Worm (Caenorhabditis elegans) whole organism, late embryonic: ENCODE results near the gene C04G6.11.
A peak's percentile ranks its signal among the peaks of the same experiment; 100 is the strongest.
"Not testable (repeated sequence)": the region's sequence is repeated elsewhere in the genome, so short reads cannot be mapped to it uniquely, and the experiment has no call there.

Source experiments
- C08G9.2 ChIP-seq: sonication (generic microtip); optimal IDR thresholded peaks from 2 replicates; lab custom pipeline; 2016; ENCODE audit warnings: mild to moderate bottlenecking, missing genetic modification characterization, moderate library complexity, missing compliant biosample characterization
- C38D4.7 ChIP-seq: fragments of 200-800 bp; sonication (Bioruptor generic); optimal IDR thresholded peaks from 2 replicates; lab custom pipeline; 2018; ENCODE audit warnings: mild to moderate bottlenecking, missing genetic modification characterization, moderate library complexity, missing compliant biosample characterization
- K02D7.2 ChIP-seq: sonication (generic microtip); optimal IDR thresholded peaks from 2 replicates; lab custom pipeline; 2017; ENCODE audit warnings: mild to moderate bottlenecking, missing genetic modification characterization, missing compliant biosample characterization
- K09A11.1 ChIP-seq: sonication (generic microtip); optimal IDR thresholded peaks from 2 replicates; lab custom pipeline; 2017; ENCODE audit warnings: antibody characterized with exemption, mild to moderate bottlenecking, missing genetic modification characterization, missing compliant biosample characterization; ENCODE audit not compliant: insufficient read depth
- T23F11.4 ChIP-seq: fragments of 200-800 bp; sonication (Bioruptor generic); optimal IDR thresholded peaks from 2 replicates; lab custom pipeline; 2018; ENCODE audit warnings: mild to moderate bottlenecking, missing genetic modification characterization, missing compliant biosample characterization
- Y22D7AL.16 ChIP-seq: sonication (generic microtip); optimal IDR thresholded peaks from 2 replicates; lab custom pipeline; 2016; ENCODE audit warnings: missing genetic modification characterization, missing compliant biosample characterization
- ahr-1 ChIP-seq: sonication (generic microtip); optimal IDR thresholded peaks from 2 replicates; lab custom pipeline; 2016; ENCODE audit warnings: missing genetic modification characterization, missing compliant biosample characterization
- ama-1 ChIP-seq: fragments of 150-350 bp; optimal IDR thresholded peaks from 2 replicates; lab custom pipeline; 2014
- ceh-19 ChIP-seq: fragments of 200-800 bp; sonication (Bioruptor generic); optimal IDR thresholded peaks from 2 replicates; lab custom pipeline; 2018; ENCODE audit warnings: mild to moderate bottlenecking, missing genetic modification characterization, missing compliant biosample characterization
- ceh-22 ChIP-seq: sonication (generic microtip); optimal IDR thresholded peaks from 2 replicates; lab custom pipeline; 2017; ENCODE audit warnings: missing biosample characterization, missing genetic modification characterization
- ceh-30 ChIP-seq: fragments of 150-350 bp; optimal IDR thresholded peaks from 2 replicates; lab custom pipeline; 2014; ENCODE audit warnings: missing biosample characterization, missing genetic modification characterization
- ceh-34 ChIP-seq: sonication (generic microtip); optimal IDR thresholded peaks from 2 replicates; lab custom pipeline; 2016; ENCODE audit warnings: mild to moderate bottlenecking, missing genetic modification characterization, missing compliant biosample characterization
- ceh-45 ChIP-seq: fragments of 200-800 bp; sonication (Bioruptor generic); IDR thresholded peaks from 2 replicates; pipeline ENCODE4 v1.3.6; 2022; ENCODE audit warnings: missing genetic modification reagents, missing genetic modification characterization, missing compliant biosample characterization
- ceh-48 ChIP-seq: sonication (generic microtip); optimal IDR thresholded peaks from 2 replicates; lab custom pipeline; 2016; ENCODE audit warnings: missing genetic modification characterization, inconsistent platforms, missing compliant biosample characterization
- dmd-4 ChIP-seq: sonication (generic microtip); optimal IDR thresholded peaks from 2 replicates; lab custom pipeline; 2016; ENCODE audit warnings: borderline replicate concordance, missing genetic modification characterization, missing compliant biosample characterization
- elt-2 ChIP-seq: sonication (generic microtip); optimal IDR thresholded peaks from 2 replicates; lab custom pipeline; 2016; ENCODE audit warnings: missing genetic modification reagents, missing genetic modification characterization, missing compliant biosample characterization
- ets-4 ChIP-seq: sonication (generic microtip); optimal IDR thresholded peaks from 2 replicates; lab custom pipeline; 2016; ENCODE audit warnings: missing genetic modification characterization, missing compliant biosample characterization
- fax-1 ChIP-seq: sonication (generic microtip); optimal IDR thresholded peaks from 2 replicates; lab custom pipeline; 2016; ENCODE audit warnings: missing genotype, missing genetic modification characterization, missing compliant biosample characterization
- hlh-13 ChIP-seq: fragments of 200-800 bp; sonication (Bioruptor generic); optimal IDR thresholded peaks from 2 replicates; lab custom pipeline; 2018; ENCODE audit warnings: mild to moderate bottlenecking, missing genetic modification characterization, missing compliant biosample characterization
- hlh-15 ChIP-seq: sonication (generic microtip); optimal IDR thresholded peaks from 2 replicates; lab custom pipeline; 2016; ENCODE audit warnings: missing genetic modification characterization, missing compliant biosample characterization
- hlh-30 ChIP-seq: sonication (generic microtip); optimal IDR thresholded peaks from 2 replicates; lab custom pipeline; 2017; ENCODE audit warnings: antibody characterized with exemption, missing genetic modification characterization, missing compliant biosample characterization; ENCODE audit not compliant: insufficient read depth
- hlh-6 ChIP-seq: sonication (generic microtip); optimal IDR thresholded peaks from 2 replicates; lab custom pipeline; 2016; ENCODE audit warnings: missing genotype, missing genetic modification characterization, missing compliant biosample characterization
- hlh-8 ChIP-seq: sonication (generic microtip); optimal IDR thresholded peaks from 2 replicates; lab custom pipeline; 2016; ENCODE audit warnings: missing genotype, missing genetic modification characterization, missing compliant biosample characterization
- mec-3 ChIP-seq: sonication (generic microtip); optimal IDR thresholded peaks from 2 replicates; lab custom pipeline; 2016; ENCODE audit warnings: borderline replicate concordance, missing genetic modification characterization, missing compliant biosample characterization
- nfya-1 ChIP-seq: sonication (generic microtip); optimal IDR thresholded peaks from 2 replicates; lab custom pipeline; 2017; ENCODE audit warnings: missing genetic modification characterization, mild to moderate bottlenecking, missing compliant biosample characterization, antibody characterized with exemption, moderate library complexity
- nhr-232 ChIP-seq: sonication (generic microtip); optimal IDR thresholded peaks from 2 replicates; lab custom pipeline; 2016; ENCODE audit warnings: missing genetic modification characterization, missing compliant biosample characterization
- npax-4 ChIP-seq: sonication (generic microtip); optimal IDR thresholded peaks from 2 replicates; lab custom pipeline; 2016; ENCODE audit warnings: missing genetic modification characterization, missing compliant biosample characterization
- odd-2 ChIP-seq: sonication (generic microtip); optimal IDR thresholded peaks from 2 replicates; lab custom pipeline; 2017; ENCODE audit warnings: antibody characterized with exemption, mild to moderate bottlenecking, missing genetic modification characterization, missing compliant biosample characterization
- pag-3 ChIP-seq: sonication (generic microtip); optimal IDR thresholded peaks from 2 replicates; lab custom pipeline; 2016; ENCODE audit warnings: missing compliant biosample characterization, missing genetic modification characterization, borderline replicate concordance
- pat-9 ChIP-seq: fragments of 200-800 bp; sonication (Bioruptor generic); optimal IDR thresholded peaks from 2 replicates; lab custom pipeline; 2018; ENCODE audit warnings: mild to moderate bottlenecking, missing genetic modification characterization, moderate library complexity, missing compliant biosample characterization
- pha-4 ChIP-seq: fragments of 150-350 bp; optimal IDR thresholded peaks from 2 replicates; lab custom pipeline; 2018; ENCODE audit warnings: missing biosample characterization, missing genetic modification reagents, missing genetic modification characterization
- pqm-1 ChIP-seq: sonication (generic microtip); optimal IDR thresholded peaks from 2 replicates; lab custom pipeline; 2016; ENCODE audit warnings: missing genetic modification characterization, missing compliant biosample characterization
- pros-1 ChIP-seq: fragments of 150-350 bp; optimal IDR thresholded peaks from 2 replicates; lab custom pipeline; 2014; ENCODE audit warnings: missing biosample characterization, missing genetic modification reagents, missing genetic modification characterization
- ref-2 ChIP-seq: sonication (generic microtip); optimal IDR thresholded peaks from 2 replicates; lab custom pipeline; 2016; ENCODE audit warnings: missing genetic modification characterization, missing compliant biosample characterization
- rnt-1 ChIP-seq: sonication (generic microtip); optimal IDR thresholded peaks from 2 replicates; lab custom pipeline; 2016; ENCODE audit warnings: missing genetic modification characterization, missing compliant biosample characterization
- sox-2 ChIP-seq: fragments of 200-800 bp; sonication (Bioruptor generic); IDR thresholded peaks from 2 replicates; pipeline ENCODE4 v1.3.6; 2022; ENCODE audit warnings: missing genetic modification reagents, missing genetic modification characterization, missing compliant biosample characterization
- syd-9 ChIP-seq: sonication (generic microtip); optimal IDR thresholded peaks from 2 replicates; lab custom pipeline; 2016; ENCODE audit warnings: mild to moderate bottlenecking, missing genetic modification characterization, moderate library complexity, missing compliant biosample characterization
- ttx-3 ChIP-seq: sonication (generic microtip); optimal IDR thresholded peaks from 2 replicates; lab custom pipeline; 2016; ENCODE audit warnings: missing genetic modification reagents, missing genetic modification characterization, missing compliant biosample characterization
- unc-3 ChIP-seq, 2 experiments: fragments of 200-800 bp in 1 of 2; sonication (Bioruptor generic) in 1 of 2; sonication (generic microtip) in 1 of 2; conservative IDR thresholded peaks in 1 of 2; optimal IDR thresholded peaks in 1 of 2; 2 replicates each; pipeline versions ENCODE4 v1.3.6 to Lab custom; 2016 to 2022; ENCODE audit warnings: missing compliant biosample characterization in 2 of 2, missing genetic modification characterization in 2 of 2, missing genetic modification reagents in 1 of 2
- unc-86 ChIP-seq: sonication (generic microtip); optimal IDR thresholded peaks from 2 replicates; lab custom pipeline; 2016; ENCODE audit warnings: missing genetic modification characterization, missing compliant biosample characterization
- ztf-16 ChIP-seq: sonication (generic microtip); optimal IDR thresholded peaks from 2 replicates; lab custom pipeline; 2017; ENCODE audit warnings: missing genetic modification characterization, missing compliant biosample characterization

C04G6.11 gene

ce11 chrII:5099649-5100048 is 4.0 kb downstream of the C04G6.11 start, which contains the start of gene C04G6.6:
TSS of gene C04G6.6 (minus strand) at chrII:5099749.
- no peak for TF ChIP-seq ceh-48 (tag; lab: Kevin White, UChicago)
- TF ChIP-seq T23F11.4, result no peak
- TF ChIP-seq pros-1 (tag; lab: Kevin White, UChicago), result no peak
- no peak for TF ChIP-seq npax-4
- TF ChIP-seq syd-9 (tag; lab: Kevin White, UChicago), result no peak
- TF ChIP-seq Y22D7AL.16, result no peak
- no peak for TF ChIP-seq hlh-8
- TF ChIP-seq pat-9, result no peak
- TF ChIP-seq ahr-1 (tag; lab: Kevin White, UChicago), result no peak
- no peak for TF ChIP-seq ceh-19 (GFP tag; lab: Kevin White, UChicago)

DNA sequence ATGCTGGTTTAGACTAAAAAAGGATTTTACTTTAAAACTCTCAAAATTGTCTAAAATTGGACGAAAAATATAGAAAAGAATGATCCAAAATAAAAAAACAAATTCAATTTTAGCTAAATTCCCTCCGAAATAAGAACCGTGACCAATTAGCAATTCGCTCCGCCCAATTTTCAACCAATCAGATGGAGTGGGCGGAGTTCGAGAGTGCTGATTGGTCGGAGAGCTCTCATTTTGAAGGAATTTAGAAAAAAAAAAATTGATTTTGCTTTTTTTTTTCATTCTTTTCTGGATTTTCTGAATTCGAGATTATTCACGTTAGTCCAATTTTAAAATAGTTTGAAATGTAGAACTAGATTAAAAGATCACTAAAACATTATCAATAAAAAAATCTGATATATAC is 4.6 kb downstream of the C04G6.11 start:
- TF ChIP-seq nfya-1 (tag; lab: Kevin White, UChicago), result peak; percentile 77
- TF ChIP-seq hlh-15, result no peak

- TF ChIP-seq hlh-13 (GFP tag; lab: Kevin White, UChicago), result peak; percentile 40
- TF ChIP-seq unc-3 (GFP tag; conservative IDR thresholded peaks at IDR 0.05; lab: Robert Waterston, UW), result peak; percentile 88
- TF ChIP-seq unc-3 (tag; optimal IDR thresholded peaks at IDR 0.05; lab: Kevin White, UChicago), result not testable (repeated sequence)
- peak; percentile 92 for TF ChIP-seq ceh-45
- peak; percentile 96 for TF ChIP-seq sox-2 (GFP tag; lab: Robert Waterston, UW)
These were observed 6.2 kb downstream of the C04G6.11 start for ce11 chrII:5097463-5097862.

DNA sequence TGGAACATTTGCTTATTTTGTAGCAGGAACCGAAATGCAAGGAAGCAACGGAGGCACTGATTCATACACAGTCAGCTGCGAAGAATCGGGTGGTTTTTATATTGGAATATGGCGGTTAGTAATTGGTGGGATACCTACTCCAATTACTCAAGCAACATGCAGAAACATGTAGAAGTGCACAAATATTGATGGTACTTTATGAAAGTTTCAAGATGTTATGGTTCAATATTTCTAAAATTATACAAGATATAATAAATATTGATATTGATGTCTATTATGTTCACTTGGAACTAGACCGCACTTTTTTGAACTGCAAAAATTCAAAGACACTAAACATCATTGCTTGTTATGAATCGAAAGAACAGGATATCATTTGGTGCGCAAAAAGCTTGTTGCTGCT is 9.7 kb downstream of the C04G6.11 start, which contains the start of gene C04G6.13:
Gene C04G6.13, plus strand, starts transcription at position 301 of the 400 bp plus-strand sequence.
- TF ChIP-seq ama-1 (lab: Kevin White, UChicago) (no peak), rnt-1 (tag; lab: Kevin White, UChicago) (no peak), hlh-15 (no peak), hlh-6 (tag; lab: Kevin White, UChicago) (no peak), sox-2 (GFP tag; lab: Robert Waterston, UW) (no peak), pha-4 (tag; lab: Kevin White, UChicago) (no peak), hlh-30 (no peak), C08G9.2 (no peak), unc-86 (tag; lab: Kevin White, UChicago) (no peak), K09A11.1 (tag; lab: Kevin White, UChicago) (no peak), ceh-22 (tag; lab: Kevin White, UChicago) (no peak), ref-2 (tag; lab: Kevin White, UChicago) (no peak)

- TF ChIP-seq ceh-45 (no peak), fax-1 (tag; lab: Kevin White, UChicago) (no peak), unc-86 (tag; lab: Kevin White, UChicago) (no peak), dmd-4 (tag; lab: Kevin White, UChicago) (no peak), ceh-19 (GFP tag; lab: Kevin White, UChicago) (peak; percentile 23), T23F11.4 (no peak), ztf-16 (tag; lab: Kevin White, UChicago) (no peak), nhr-232 (tag; lab: Kevin White, UChicago) (no peak), rnt-1 (tag; lab: Kevin White, UChicago) (peak; percentile 3), pag-3 (tag; lab: Kevin White, UChicago) (no peak), ceh-34 (tag; lab: Kevin White, UChicago) (no peak), Y22D7AL.16 (no peak), ttx-3 (tag; lab: Kevin White, UChicago) (no peak), pha-4 (tag; lab: Kevin White, UChicago) (peak; percentile 44), syd-9 (tag; lab: Kevin White, UChicago) (no peak), odd-2 (tag; lab: Kevin White, UChicago) (no peak), elt-2 (tag; lab: Kevin White, UChicago) (no peak), ahr-1 (tag; lab: Kevin White, UChicago) (no peak), hlh-15 (no peak), mec-3 (tag; lab: Kevin White, UChicago) (no peak), ceh-30 (tag; lab: Kevin White, UChicago) (no peak), K02D7.2 (tag; lab: Kevin White, UChicago) (no peak), ets-4 (no peak), C38D4.7 (GFP tag; lab: Kevin White, UChicago) (no peak), pqm-1 (tag; lab: Kevin White, UChicago) (no peak), ref-2 (tag; lab: Kevin White, UChicago) (no peak)
These were observed 11.0 kb downstream of the C04G6.11 start, which contains the start of gene C04G6.2 for ce11 chrII:5092362-5093281. TSS of gene C04G6.2 (plus strand) at chrII:5093231.
